Fruit fly (Drosophila melanogaster) whole organism, embryonic: ENCODE results near the gene CG43117.

Experiments
- Blimp-1 ChIP-seq: fragments of 200-800 bp; sonication (Bioruptor generic); optimal IDR thresholded peaks from 3 replicates; lab custom pipeline; 2018; ENCODE audit warnings: missing biosample characterization, missing genetic modification characterization, mild to moderate bottlenecking, moderate library complexity, missing genetic modification reagents
- BtbVII ChIP-seq: fragments of 200-800 bp; sonication (Bioruptor generic); optimal IDR thresholded peaks from 3 replicates; lab custom pipeline; 2017; ENCODE audit warnings: missing biosample characterization, mild to moderate bottlenecking, missing genetic modification characterization
- CG11085 ChIP-seq: fragments of 200-800 bp; sonication (Bioruptor generic); IDR thresholded peaks from 2 replicates; pipeline ENCODE4 v1.3.6; 2022; ENCODE audit warnings: missing biosample characterization, missing genetic modification characterization
- CG11504 ChIP-seq: fragments of 200-800 bp; sonication (Bioruptor generic); optimal IDR thresholded peaks from 3 replicates; lab custom pipeline; 2019; ENCODE audit warnings: missing biosample characterization, mild to moderate bottlenecking, missing genetic modification characterization, moderate library complexity
- CG12744 ChIP-seq: fragments of 200-800 bp; sonication (Bioruptor generic); optimal IDR thresholded peaks from 2 replicates; lab custom pipeline; 2016; ENCODE audit warnings: missing biosample characterization, missing genetic modification characterization
- CG12942 ChIP-seq: fragments of 200-800 bp; sonication (Bioruptor generic); optimal IDR thresholded peaks from 3 replicates; lab custom pipeline; 2016; ENCODE audit warnings: missing biosample characterization, missing genetic modification characterization
- CG15514 ChIP-seq: fragments of 200-800 bp; sonication (Bioruptor generic); optimal IDR thresholded peaks from 3 replicates; lab custom pipeline; 2017; ENCODE audit warnings: missing biosample characterization, missing genetic modification characterization, mild to moderate bottlenecking, moderate library complexity, missing genetic modification reagents
- CG1603 ChIP-seq: fragments of 200-800 bp; sonication (Bioruptor generic); optimal IDR thresholded peaks from 2 replicates; lab custom pipeline; 2019; ENCODE audit warnings: missing biosample characterization, mild to moderate bottlenecking, missing genetic modification characterization, moderate library complexity
- CG16813 ChIP-seq: fragments of 200-800 bp; sonication (Bioruptor generic); IDR thresholded peaks from 3 replicates; pipeline ENCODE4 v1.3.6; 2022; ENCODE audit warnings: missing biosample characterization, missing genetic modification characterization; ENCODE audit not compliant: partially characterized antibody
- CG17359 ChIP-seq: fragments of 200-800 bp; sonication (Bioruptor generic); optimal IDR thresholded peaks from 3 replicates; lab custom pipeline; 2018; ENCODE audit warnings: missing biosample characterization, mild to moderate bottlenecking, missing genetic modification characterization, moderate library complexity
- CG17385 ChIP-seq: fragments of 200-800 bp; sonication (Bioruptor generic); optimal IDR thresholded peaks from 3 replicates; lab custom pipeline; 2018; ENCODE audit warnings: missing biosample characterization, mild to moderate bottlenecking, missing genetic modification characterization
- CG18011 ChIP-seq: fragments of 200-800 bp; sonication (Bioruptor generic); optimal IDR thresholded peaks from 2 replicates; lab custom pipeline; 2017; ENCODE audit warnings: missing biosample characterization, missing genetic modification characterization, mild to moderate bottlenecking, moderate library complexity, missing genotype
- CG18764 ChIP-seq: fragments of 200-800 bp; sonication (Bioruptor generic); optimal IDR thresholded peaks from 3 replicates; lab custom pipeline; 2016; ENCODE audit warnings: missing biosample characterization, missing genetic modification characterization
- CG34224 ChIP-seq: fragments of 200-800 bp; sonication (Bioruptor generic); IDR thresholded peaks from 3 replicates; pipeline ENCODE4 v1.3.6; 2022; ENCODE audit warnings: missing biosample characterization, missing genetic modification characterization; ENCODE audit not compliant: partially characterized antibody
- CG9797 ChIP-seq: fragments of 200-800 bp; sonication (Bioruptor generic); optimal IDR thresholded peaks from 3 replicates; lab custom pipeline; 2018; ENCODE audit warnings: missing biosample characterization, mild to moderate bottlenecking, missing genetic modification characterization
- CG9932 ChIP-seq: fragments of 200-800 bp; sonication (Bioruptor generic); IDR thresholded peaks from 2 replicates; pipeline ENCODE4 v1.3.6; 2022; ENCODE audit warnings: missing biosample characterization, missing genetic modification characterization
- Dp ChIP-seq: fragments of 200-800 bp; sonication (Bioruptor generic); optimal IDR thresholded peaks from 2 replicates; lab custom pipeline; 2018; ENCODE audit warnings: missing biosample characterization, mild to moderate bottlenecking, missing genetic modification characterization, moderate library complexity
- E2f2 ChIP-seq: fragments of 200-800 bp; sonication (Bioruptor generic); IDR thresholded peaks from 2 replicates; pipeline ENCODE4 v1.3.6; 2022; ENCODE audit warnings: missing biosample characterization, missing genetic modification characterization
- HLH54F ChIP-seq: fragments of 200-800 bp; sonication (Bioruptor generic); optimal IDR thresholded peaks from 3 replicates; lab custom pipeline; 2016; ENCODE audit warnings: missing biosample characterization, missing genetic modification characterization
- HLHmδ ChIP-seq: fragments of 200-800 bp; sonication (Bioruptor generic); optimal IDR thresholded peaks from 2 replicates; lab custom pipeline; 2018; ENCODE audit warnings: missing biosample characterization, mild to moderate bottlenecking, missing genetic modification characterization, moderate library complexity
- MESR4 ChIP-seq: fragments of 200-800 bp; sonication (Bioruptor generic); optimal IDR thresholded peaks from 2 replicates; lab custom pipeline; 2018; ENCODE audit warnings: missing biosample characterization, mild to moderate bottlenecking, missing genetic modification characterization, moderate library complexity
- MTF-1 ChIP-seq: fragments of 200-800 bp; sonication (Bioruptor generic); optimal IDR thresholded peaks from 2 replicates; lab custom pipeline; 2018; ENCODE audit warnings: missing biosample characterization, mild to moderate bottlenecking, missing genetic modification characterization, borderline replicate concordance
- Med ChIP-seq: fragments of 200-800 bp; sonication (Bioruptor generic); peaks from one replicate; lab custom pipeline; 2016; ENCODE audit warnings: missing biosample characterization, missing genetic modification characterization, mild to moderate bottlenecking, inconsistent platforms, moderate library complexity
- PHDP ChIP-seq: fragments of 200-800 bp; sonication (Bioruptor generic); optimal IDR thresholded peaks from 3 replicates; lab custom pipeline; 2018; ENCODE audit warnings: missing biosample characterization, mild to moderate bottlenecking, missing genetic modification characterization, moderate library complexity
- Sin3A ChIP-seq: fragments of >200 bp; optimal IDR thresholded peaks from 2 replicates; lab custom pipeline; 2018
- Sox102F ChIP-seq: fragments of 200-800 bp; sonication (Bioruptor generic); optimal IDR thresholded peaks from 2 replicates; lab custom pipeline; 2018; ENCODE audit warnings: missing biosample characterization, mild to moderate bottlenecking, missing genetic modification characterization, moderate library complexity
- Sry-δ ChIP-seq: fragments of 200-800 bp; sonication (Bioruptor generic); optimal IDR thresholded peaks from 2 replicates; lab custom pipeline; 2016; ENCODE audit warnings: missing biosample characterization, missing genetic modification characterization
- YL-1 ChIP-seq: fragments of 200-800 bp; sonication (Bioruptor generic); optimal IDR thresholded peaks from 3 replicates; lab custom pipeline; 2017; ENCODE audit warnings: missing biosample characterization, mild to moderate bottlenecking, missing genetic modification characterization
- ap ChIP-seq: fragments of 200-800 bp; sonication (Bioruptor generic); IDR thresholded peaks from 2 replicates; pipeline ENCODE4 v1.3.6; 2022; ENCODE audit warnings: missing biosample characterization, missing genetic modification characterization
- bab2 ChIP-seq: fragments of 200-800 bp; sonication (Bioruptor generic); optimal IDR thresholded peaks from 2 replicates; lab custom pipeline; 2016; ENCODE audit warnings: missing biosample characterization, missing genetic modification characterization
- bsh ChIP-seq, 2 experiments: fragments of 200-800 bp; sonication (Bioruptor generic); optimal IDR thresholded peaks; 2 replicates each; lab custom pipeline; 2017 to 2018; ENCODE audit warnings: mild to moderate bottlenecking in 2 of 2, missing biosample characterization in 2 of 2, missing genetic modification characterization in 2 of 2, moderate library complexity in 1 of 2
- emc ChIP-seq: fragments of 200-800 bp; sonication (Bioruptor generic); optimal IDR thresholded peaks from 2 replicates; lab custom pipeline; 2016; ENCODE audit warnings: missing biosample characterization, missing genetic modification characterization
- fd64A ChIP-seq: fragments of 200-800 bp; sonication (Bioruptor generic); optimal IDR thresholded peaks from 3 replicates; lab custom pipeline; 2018; ENCODE audit warnings: missing biosample characterization, mild to moderate bottlenecking, missing genetic modification characterization
- gfzf ChIP-seq: fragments of 200-800 bp; sonication (Bioruptor generic); optimal IDR thresholded peaks from 2 replicates; lab custom pipeline; 2016; ENCODE audit warnings: missing biosample characterization, mild to moderate bottlenecking, missing genetic modification characterization, moderate library complexity
- gro ChIP-seq: fragments of 200-800 bp; sonication (Bioruptor generic); optimal IDR thresholded peaks from 2 replicates; lab custom pipeline; 2016; ENCODE audit warnings: missing biosample characterization, missing genetic modification characterization
- hbn ChIP-seq: fragments of 200-800 bp; sonication (Bioruptor generic); IDR thresholded peaks from 2 replicates; pipeline ENCODE4 v1.3.6; 2022; ENCODE audit warnings: missing biosample characterization, missing genetic modification characterization; ENCODE audit not compliant: partially characterized antibody
- knrl ChIP-seq: fragments of 200-800 bp; sonication (Bioruptor generic); IDR thresholded peaks from 3 replicates; pipeline ENCODE4 v1.3.6; 2022; ENCODE audit warnings: missing biosample characterization, missing genetic modification characterization; ENCODE audit not compliant: partially characterized antibody
- lmd ChIP-seq: fragments of 200-800 bp; sonication (Bioruptor generic); IDR thresholded peaks from 2 replicates; pipeline ENCODE4 v1.3.6; 2022; ENCODE audit warnings: missing biosample characterization, missing genetic modification characterization
- nerfin-1 ChIP-seq: fragments of 200-800 bp; sonication (Bioruptor generic); optimal IDR thresholded peaks from 3 replicates; lab custom pipeline; 2019; ENCODE audit warnings: missing biosample characterization, mild to moderate bottlenecking, missing genetic modification characterization, moderate library complexity
- org-1 ChIP-seq: fragments of 200-800 bp; sonication (Bioruptor generic); optimal IDR thresholded peaks from 2 replicates; lab custom pipeline; 2017; ENCODE audit warnings: missing biosample characterization, missing genetic modification characterization
- pnt ChIP-seq: fragments of 200-800 bp; sonication (Bioruptor generic); optimal IDR thresholded peaks from 3 replicates; lab custom pipeline; 2016; ENCODE audit warnings: missing biosample characterization, missing genetic modification characterization
- pzg ChIP-seq: fragments of 200-800 bp; sonication (Bioruptor generic); optimal IDR thresholded peaks from 3 replicates; lab custom pipeline; 2018; ENCODE audit warnings: missing biosample characterization, mild to moderate bottlenecking, missing genetic modification characterization, moderate library complexity
- sob ChIP-seq: fragments of 200-800 bp; sonication (Bioruptor generic); IDR thresholded peaks from 2 replicates; pipeline ENCODE4 v1.3.6; 2022; ENCODE audit warnings: missing biosample characterization, missing genetic modification characterization
- stwl ChIP-seq: fragments of 200-800 bp; sonication (Bioruptor generic); optimal IDR thresholded peaks from 3 replicates; lab custom pipeline; 2018; ENCODE audit warnings: missing biosample characterization, mild to moderate bottlenecking, missing genetic modification characterization, moderate library complexity
- zfh2 ChIP-seq: fragments of 200-800 bp; sonication (Bioruptor generic); optimal IDR thresholded peaks from 2 replicates; lab custom pipeline; 2016; ENCODE audit warnings: missing biosample characterization, missing genetic modification characterization

CG43117 gene

DNA sequence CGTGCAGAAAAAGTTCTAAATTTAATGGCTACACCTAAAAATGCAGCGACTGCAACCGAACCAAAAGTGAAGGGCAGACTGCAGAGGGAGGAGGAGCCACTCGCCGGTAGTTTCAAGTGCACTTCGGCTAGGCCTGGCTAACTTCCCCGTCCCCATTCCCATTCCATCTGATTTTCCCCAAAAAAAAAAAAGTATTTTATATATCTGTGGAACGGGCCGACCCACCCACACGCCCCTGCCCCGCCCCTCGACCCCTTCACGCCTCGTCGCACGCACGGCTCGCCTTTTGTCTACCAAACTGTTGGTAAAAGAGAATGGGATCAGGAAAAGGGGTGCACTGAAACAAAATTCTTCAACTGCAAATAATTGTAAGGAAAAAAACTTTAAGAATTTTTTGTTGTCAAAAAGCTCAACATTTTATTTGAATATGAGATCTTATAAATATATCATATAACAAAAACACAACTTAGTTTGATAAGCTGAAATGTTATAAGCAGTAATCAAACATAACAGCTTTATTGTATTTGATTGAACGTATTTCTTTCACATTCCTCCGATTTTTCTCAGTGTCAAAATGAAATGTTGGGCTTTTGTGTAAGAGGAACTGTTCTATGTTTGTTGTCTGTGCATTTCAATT is 10.6 kb upstream of the CG43117 start (continued):
- TF ChIP-seq CG34224 (no peak), CG9932 (no peak), bsh (GFP tag; optimal IDR thresholded peaks at IDR 0.05; lab: Kevin White, UChicago) (peak in 1 of 2 experiments; percentile 61), org-1 (GFP tag; lab: Kevin White, UChicago) (peak; percentile 46), Blimp-1 (GFP tag; lab: Kevin White, UChicago) (peak; percentile 88), CG18764 (peak; percentile 40), CG11504 (tag; lab: Kevin White, UChicago) (peak; percentile 81), pnt (GFP tag; lab: Kevin White, UChicago) (peak; percentile 26)

DNA sequence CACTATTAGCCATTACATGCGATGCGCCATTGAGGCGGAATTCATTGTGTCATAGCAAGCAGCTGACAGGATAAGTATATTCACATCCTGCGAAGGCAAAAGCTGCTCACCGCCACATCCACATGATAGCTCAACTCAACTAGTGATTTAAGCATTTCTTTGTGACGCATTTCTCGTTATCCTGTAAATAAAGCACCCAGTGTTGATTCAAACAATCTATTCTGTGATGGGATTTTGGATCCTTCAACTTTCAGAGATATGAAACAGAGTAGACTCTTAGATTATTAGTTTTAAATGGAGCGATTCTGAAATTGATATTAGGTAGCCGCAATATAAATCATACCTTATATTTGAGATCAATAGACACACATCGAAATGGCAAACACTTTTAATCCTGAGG is 5.8 kb upstream of the CG43117 start, which contains the start of gene Hex-t1:
TSS of gene Hex-t1 (plus strand) at position 301 of the 400 bp plus-strand sequence.
- no peak for TF ChIP-seq CG12744 (GFP tag; lab: Kevin White, UChicago)
- no peak for TF ChIP-seq CG18011 (GFP tag; lab: Kevin White, UChicago)
- no peak for TF ChIP-seq Sox102F (GFP tag; lab: Kevin White, UChicago)
- no peak for TF ChIP-seq CG11085 (GFP tag; lab: Robert Waterston, UW)
- TF ChIP-seq HLHmδ (GFP tag; lab: Kevin White, UChicago), result no peak
- no peak for TF ChIP-seq zfh2 (GFP tag; lab: Kevin White, UChicago)
- no peak for TF ChIP-seq hbn (GFP tag; lab: Robert Waterston, UW)
- no peak for TF ChIP-seq emc (GFP tag; lab: Kevin White, UChicago)
- no peak for TF ChIP-seq lmd (GFP tag; lab: Robert Waterston, UW)

dm6 chr3R:26450371-26450770 is 4.2 kb upstream of the CG43117 start, which contains the start of gene Hex-t2:
Gene Hex-t2, plus strand, starts transcription at chr3R:26450671.
- no peak for TF ChIP-seq HLH54F
- TF ChIP-seq PHDP (tag; lab: Kevin White, UChicago), result no peak
- TF ChIP-seq ap (GFP tag; lab: Robert Waterston, UW), result no peak
- no peak for TF ChIP-seq CG16813 (GFP tag; lab: Robert Waterston, UW)
- no peak for TF ChIP-seq Med
- TF ChIP-seq Sin3A (lab: Kevin White, UChicago), result no peak
- no peak for TF ChIP-seq CG17359 (tag; lab: Kevin White, UChicago)
- no peak for TF ChIP-seq MESR4
- TF ChIP-seq MTF-1 (GFP tag; lab: Kevin White, UChicago), result no peak
- no peak for TF ChIP-seq fd64A (GFP tag; lab: Kevin White, UChicago)
- no peak for TF ChIP-seq BtbVII

dm6 chr3R:26452345-26452744 is 2.2 kb upstream of the CG43117 start, which contains the start of gene CG5447:
Gene CG5447, plus strand, starts transcription at chr3R:26452534.
- TF ChIP-seq Sry-δ (peak; percentile 15), Dp (GFP tag; lab: Kevin White, UChicago) (peak; percentile 88), stwl (peak; percentile 91), CG34224 (peak; percentile 44; the same call in 2 of the 3 replicates), CG15514 (GFP tag; lab: Kevin White, UChicago) (peak; percentile 22), CG12942 (GFP tag; lab: Kevin White, UChicago) (no peak), bab2 (GFP tag; lab: Kevin White, UChicago) (no peak), YL-1 (GFP tag; lab: Kevin White, UChicago) (peak; percentile 25), sob (GFP tag; lab: Robert Waterston, UW) (no peak), E2f2 (GFP tag; lab: Robert Waterston, UW) (peak; percentile 96), CG1603 (tag; lab: Kevin White, UChicago) (peak; percentile 59), gfzf (GFP tag; lab: Kevin White, UChicago) (peak; percentile 87), CG9797 (peak; percentile 64), CG17385 (GFP tag; lab: Kevin White, UChicago) (no peak), gro (GFP tag; lab: Kevin White, UChicago) (peak; percentile 16), knrl (GFP tag; lab: Robert Waterston, UW) (0 out of 3 replicates have a peak, but pooled peaks have one; percentile 24), pzg (peak; percentile 88), nerfin-1 (tag; lab: Kevin White, UChicago) (peak; percentile 30)
